Worm (Caenorhabditis elegans) whole organism, early embryonic: Measurements from ENCODE around the gene F28H7.3.

Experiments
- B0310.2 ChIP-seq: sonication (generic microtip); optimal IDR thresholded peaks from 2 replicates; lab custom pipeline; 2016; ENCODE audit warnings: mild to moderate bottlenecking, missing genetic modification characterization, missing compliant biosample characterization
- F13C5.2 ChIP-seq: sonication (generic microtip); optimal IDR thresholded peaks from 2 replicates; lab custom pipeline; 2017; ENCODE audit warnings: mild to moderate bottlenecking, missing genetic modification characterization, inconsistent platforms, missing compliant biosample characterization
- ama-1 ChIP-seq: fragments of 150-350 bp; optimal IDR thresholded peaks from 2 replicates; lab custom pipeline; 2014
- ceh-36 ChIP-seq: sonication (generic microtip); optimal IDR thresholded peaks from 2 replicates; lab custom pipeline; 2016; ENCODE audit warnings: missing genetic modification characterization, inconsistent platforms, missing compliant biosample characterization
- flt-1 ChIP-seq: fragments of 200-800 bp; sonication (Bioruptor generic); IDR thresholded peaks from 2 replicates; pipeline ENCODE4 v1.3.6; 2022; ENCODE audit warnings: missing genetic modification characterization, missing compliant biosample characterization
- hmbx-1 ChIP-seq: sonication (generic microtip); optimal IDR thresholded peaks from 2 replicates; lab custom pipeline; 2016; ENCODE audit warnings: mild to moderate bottlenecking, missing genetic modification characterization, missing compliant biosample characterization
- sea-1 ChIP-seq: fragments of 200-800 bp; sonication (Bioruptor generic); conservative IDR thresholded peaks from 2 replicates; pipeline ENCODE4 v1.3.6; 2022; ENCODE audit warnings: missing genetic modification characterization, missing compliant biosample characterization

DNA sequence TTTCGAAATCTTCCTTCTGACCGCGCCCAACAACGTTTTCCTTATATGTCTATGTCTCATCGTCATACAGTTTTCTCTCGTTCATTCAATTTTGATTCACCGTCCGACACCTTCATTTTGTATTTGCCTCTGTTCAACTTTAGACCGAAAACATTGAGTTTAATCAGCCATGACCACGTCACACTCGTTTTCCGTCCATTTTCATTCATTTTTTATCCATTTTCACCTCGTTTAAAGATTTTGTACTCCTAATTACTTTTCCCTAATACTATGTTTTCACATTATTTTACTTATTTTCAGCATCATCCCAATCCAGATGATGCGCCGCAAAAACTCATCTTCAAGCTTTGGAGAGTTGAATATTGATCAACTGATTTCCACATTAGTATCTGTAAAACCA is 48.3 kb downstream of the F28H7.3 start, which contains the start of gene pph-1:
- TF ChIP-seq ama-1 = no peak
- no peak for TF ChIP-seq F13C5.2 (tag; lab: Kevin White, UChicago)
- no peak for TF ChIP-seq ceh-36 (tag; lab: Kevin White, UChicago)
- TF ChIP-seq hmbx-1 (tag; lab: Kevin White, UChicago) = no peak
- TF ChIP-seq sea-1 (GFP tag; lab: Robert Waterston, UW) = no peak
- TF ChIP-seq flt-1 (GFP tag; lab: Robert Waterston, UW) = no peak
- no peak for TF ChIP-seq B0310.2 (tag; lab: Kevin White, UChicago)
